Worm (Caenorhabditis elegans) whole organism, L4/young adult: ENCODE data around the gene kin-29.

Source experiments
- W03F9.2 ChIP-seq: fragments of 150-350 bp; optimal IDR thresholded peaks from 2 replicates; lab custom pipeline; 2014; ENCODE audit warnings: missing biosample characterization, missing genetic modification characterization
- dao-5 ChIP-seq: sonication (generic microtip); optimal IDR thresholded peaks from 2 replicates; lab custom pipeline; 2016; ENCODE audit warnings: missing genotype, missing genetic modification characterization, moderate library complexity, missing compliant biosample characterization
- him-1 ChIP-seq: sonication (generic microtip); optimal IDR thresholded peaks from 2 replicates; lab custom pipeline; 2016; ENCODE audit warnings: missing genotype, missing genetic modification reagents, missing genetic modification characterization, missing compliant biosample characterization

- TF ChIP-seq dao-5 (tag; lab: Kevin White, UChicago) (no peak), him-1 (tag; lab: Kevin White, UChicago) (no peak), W03F9.2 (tag; lab: Kevin White, UChicago) (no peak)
Measured at ce11 chrX:2818899-2819298, 33.3 kb downstream of the kin-29 start.
